Worm (Caenorhabditis elegans) whole organism, midembryonic: ENCODE data around the gene B0303.16.

Source experiments
- T22C8.4 ChIP-seq: fragments of 200-800 bp; sonication (Bioruptor generic); IDR thresholded peaks from 2 replicates; pipeline ENCODE4 v1.3.6; 2022; ENCODE audit warnings: missing genetic modification characterization, missing compliant biosample characterization
- tab-1 ChIP-seq: fragments of 200-800 bp; sonication (Bioruptor generic); IDR thresholded peaks from 2 replicates; pipeline ENCODE4 v1.3.6; 2022; ENCODE audit warnings: missing genetic modification characterization, missing compliant biosample characterization

ce11 chrIII:8704765-8705164, at the start of gene B0303.16:
- no peak for TF ChIP-seq tab-1 (GFP tag; lab: Robert Waterston, UW)
- no peak for TF ChIP-seq T22C8.4
